Worm (Caenorhabditis elegans) whole organism, late embryonic: ENCODE results near the gene nsph-1.1.

ENCODE experiments used
- ama-1 ChIP-seq: fragments of 150-350 bp; optimal IDR thresholded peaks from 2 replicates; lab custom pipeline; 2014
- ceh-14 ChIP-seq: sonication (generic microtip); optimal IDR thresholded peaks from 2 replicates; lab custom pipeline; 2016; ENCODE audit warnings: missing genotype, missing genetic modification characterization, missing compliant biosample characterization
- ceh-31 ChIP-seq: sonication (generic microtip); optimal IDR thresholded peaks from 2 replicates; lab custom pipeline; 2016; ENCODE audit warnings: missing genetic modification characterization, missing compliant biosample characterization
- ceh-45 ChIP-seq: fragments of 200-800 bp; sonication (Bioruptor generic); IDR thresholded peaks from 2 replicates; pipeline ENCODE4 v1.3.6; 2022; ENCODE audit warnings: missing genetic modification reagents, missing genetic modification characterization, missing compliant biosample characterization
- ceh-6 ChIP-seq: fragments of 200-800 bp; sonication (Bioruptor generic); optimal IDR thresholded peaks from 2 replicates; lab custom pipeline; 2018; ENCODE audit warnings: mild to moderate bottlenecking, missing genetic modification characterization, missing compliant biosample characterization
- fkh-10 ChIP-seq: fragments of 150-350 bp; optimal IDR thresholded peaks from 2 replicates; lab custom pipeline; 2014; ENCODE audit warnings: missing biosample characterization, missing genetic modification reagents, missing genetic modification characterization
- gmeb-2 ChIP-seq: sonication (generic microtip); optimal IDR thresholded peaks from 2 replicates; lab custom pipeline; 2016; ENCODE audit warnings: missing genetic modification characterization, inconsistent platforms, missing compliant biosample characterization
- hlh-30 ChIP-seq: sonication (generic microtip); optimal IDR thresholded peaks from 2 replicates; lab custom pipeline; 2017; ENCODE audit warnings: antibody characterized with exemption, missing genetic modification characterization, missing compliant biosample characterization; ENCODE audit not compliant: insufficient read depth
- lin-11 ChIP-seq: fragments of 200-800 bp; sonication (Bioruptor generic); optimal IDR thresholded peaks from 2 replicates; lab custom pipeline; 2018; ENCODE audit warnings: mild to moderate bottlenecking, missing genetic modification characterization, missing compliant biosample characterization
- npax-4 ChIP-seq: sonication (generic microtip); optimal IDR thresholded peaks from 2 replicates; lab custom pipeline; 2016; ENCODE audit warnings: missing genetic modification characterization, missing compliant biosample characterization
- pha-4 ChIP-seq: fragments of 150-350 bp; optimal IDR thresholded peaks from 2 replicates; lab custom pipeline; 2018; ENCODE audit warnings: missing biosample characterization, missing genetic modification reagents, missing genetic modification characterization
- pqm-1 ChIP-seq: sonication (generic microtip); optimal IDR thresholded peaks from 2 replicates; lab custom pipeline; 2016; ENCODE audit warnings: missing genetic modification characterization, missing compliant biosample characterization
- sox-4 ChIP-seq: sonication (generic microtip); optimal IDR thresholded peaks from 2 replicates; lab custom pipeline; 2017; ENCODE audit warnings: mild to moderate bottlenecking, missing genetic modification characterization, inconsistent platforms, missing compliant biosample characterization
- unc-86 ChIP-seq: sonication (generic microtip); optimal IDR thresholded peaks from 2 replicates; lab custom pipeline; 2016; ENCODE audit warnings: missing genetic modification characterization, missing compliant biosample characterization

DNA sequence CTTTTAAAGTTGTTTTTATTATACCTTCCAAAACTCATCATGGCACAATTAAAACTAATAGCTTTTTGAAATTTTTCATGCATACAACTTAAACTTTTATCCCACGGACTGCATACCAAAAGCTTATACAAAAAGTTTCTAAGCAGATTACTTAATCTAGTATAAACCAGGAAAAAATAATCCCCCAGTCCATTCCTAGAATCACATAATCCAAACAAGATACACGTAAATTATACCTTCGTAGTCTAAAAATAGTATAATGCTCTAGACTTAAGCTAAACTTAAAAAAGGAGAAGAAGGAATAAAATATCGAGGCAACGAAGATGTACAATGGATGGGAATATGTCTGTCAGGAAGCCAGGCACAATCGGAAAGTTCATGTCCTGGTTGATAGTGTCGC lies 28.7 kb downstream of the nsph-1.1 start:
- TF ChIP-seq ama-1 = no peak
- no peak for TF ChIP-seq ceh-31 (tag; lab: Kevin White, UChicago)
- no peak for TF ChIP-seq sox-4 (tag; lab: Kevin White, UChicago)
- no peak for TF ChIP-seq pha-4 (tag; lab: Kevin White, UChicago)
- no peak for TF ChIP-seq ceh-45
- TF ChIP-seq fkh-10 (GFP tag; lab: Kevin White, UChicago) = no peak
- no peak for TF ChIP-seq lin-11 (tag; lab: Kevin White, UChicago)
- no peak for TF ChIP-seq ceh-6 (GFP tag; lab: Kevin White, UChicago)
- no peak for TF ChIP-seq npax-4 (tag; lab: Kevin White, UChicago)
- TF ChIP-seq ceh-14 (tag; lab: Kevin White, UChicago) = no peak
- TF ChIP-seq unc-86 (tag; lab: Kevin White, UChicago) = no peak
- no peak for TF ChIP-seq gmeb-2 (tag; lab: Kevin White, UChicago)
- no peak for TF ChIP-seq pqm-1 (tag; lab: Kevin White, UChicago)
- TF ChIP-seq hlh-30 (tag; lab: Kevin White, UChicago) = no peak
